Worm (Caenorhabditis elegans): ENCODE measurements around the gene clec-58.

The clec-58 gene

DNA sequence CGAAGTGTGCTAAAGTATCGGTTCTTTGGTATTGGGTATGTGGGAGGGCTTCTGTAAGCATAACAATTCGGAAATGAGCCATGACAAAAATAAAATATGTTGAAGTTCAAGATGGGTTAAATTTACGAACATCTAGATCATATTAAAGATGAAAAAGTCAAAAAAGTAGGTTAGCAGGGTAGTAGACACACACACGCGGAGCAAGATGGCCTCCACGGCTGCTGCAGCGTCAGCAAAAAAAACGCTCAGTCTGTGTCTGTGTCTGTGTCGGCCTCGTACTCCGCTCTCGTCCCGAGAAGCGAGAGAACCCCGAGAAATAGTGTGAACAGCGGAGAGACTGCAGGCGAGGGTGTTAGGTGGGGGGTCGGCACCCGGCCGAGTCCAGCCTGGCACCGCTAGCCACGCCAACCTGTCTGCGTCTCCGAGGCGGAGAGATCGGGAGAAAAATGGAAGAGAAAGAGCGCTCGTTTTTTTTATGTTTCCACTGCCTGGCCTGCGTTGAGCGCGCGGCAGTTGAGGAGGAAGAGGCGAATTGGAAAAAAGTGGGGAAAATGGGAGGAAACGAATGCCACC is 26.6 kb upstream of the clec-58 start, which contains the start of gene myrf-1 (continued):
- TF ChIP-seq madf-5 (GFP tag; IDR thresholded peaks at IDR 0.05), result 0 out of 4 replicates have a peak, but pooled peaks of 1 of the 2 experiments have one; percentile 73
- 0 out of 2 replicates have a peak, but pooled peaks have one; percentile 14 for TF ChIP-seq F26F4.8 (GFP tag; conservative IDR thresholded peaks at IDR 0.05)
- no peak for TF ChIP-seq ZK546.5 (tag; optimal IDR thresholded peaks at IDR 0.05)
- no peak for TF ChIP-seq ces-1 (GFP tag; optimal IDR thresholded peaks at IDR 0.05)
- TF ChIP-seq lsy-2 (tag; optimal IDR thresholded peaks at IDR 0.05), result peak; percentile 25 to 74

DNA sequence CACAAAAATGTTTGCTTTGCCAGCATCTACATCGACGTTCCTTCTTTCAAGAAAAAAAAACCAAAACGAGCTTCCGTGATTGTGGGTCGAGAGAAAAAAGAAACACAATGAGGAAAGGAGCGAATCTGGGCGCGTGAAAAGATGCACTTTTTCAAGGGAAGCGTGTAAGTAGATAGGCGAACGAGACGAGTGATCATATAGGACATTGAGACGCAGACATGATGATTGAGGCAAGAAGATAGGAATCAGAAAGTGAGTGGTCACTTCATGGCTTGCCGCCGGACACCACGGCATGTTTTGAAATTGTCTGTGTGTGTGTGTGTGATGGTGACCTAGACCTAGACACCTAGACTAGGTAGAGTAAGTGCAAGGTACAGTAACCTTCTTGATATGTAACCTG is 25.6 kb upstream of the clec-58 start:
- TF ChIP-seq duxl-1 (tag; optimal IDR thresholded peaks at IDR 0.05; ENCODE audit: poor library complexity) (peak; percentile 36), gei-8 (GFP tag; optimal IDR thresholded peaks at IDR 0.05) (no peak), hif-1 (tag; optimal IDR thresholded peaks at IDR 0.05) (peak in 1 of 2 experiments; percentile 38), mes-2 (tag; optimal IDR thresholded peaks at IDR 0.05; ENCODE audit: poor library complexity, severe bottlenecking) (peak; percentile 54), nhr-77 (tag; optimal IDR thresholded peaks at IDR 0.05) (peak; percentile 25), nhr-42 (GFP tag; IDR thresholded peaks at IDR 0.05) (0 out of 2 replicates have a peak, but pooled peaks have one; percentile 5), nhr-48 (tag; optimal IDR thresholded peaks at IDR 0.05) (peak; percentile 29), aha-1 (tag) (peak; percentile 92), unc-130 (GFP tag; optimal IDR thresholded peaks at IDR 0.05) (no peak), ceh-20 (GFP tag; IDR thresholded peaks at IDR 0.05) (no peak), hlh-30 (tag; optimal IDR thresholded peaks at IDR 0.05; ENCODE audit: insufficient read depth) (peak; percentile 87), mdl-1 (tag; optimal IDR thresholded peaks at IDR 0.05) (peak in 1 of 2 experiments; percentile 86), fkh-10 (GFP tag; optimal IDR thresholded peaks at IDR 0.05) (peak; percentile 0), rbr-2 (tag; optimal IDR thresholded peaks at IDR 0.05) (peak; percentile 33), zfp-3 (GFP tag; conservative IDR thresholded peaks at IDR 0.05) (no peak), ceh-32 (tag; optimal IDR thresholded peaks at IDR 0.05; ENCODE audit: poor library complexity) (no peak), fos-1 (tag; optimal IDR thresholded peaks at IDR 0.05) (no peak), hmg-1.1 (GFP tag; IDR thresholded peaks at IDR 0.05) (peak; percentile 50; the same call in 1 of the 2 replicates), nhr-28 (tag; optimal IDR thresholded peaks at IDR 0.05) (peak; percentile 64), madf-5 (GFP tag; IDR thresholded peaks at IDR 0.05) (no peak), lsy-2 (tag; optimal IDR thresholded peaks at IDR 0.05) (peak; percentile 44 to 52), nhr-25 (tag; optimal IDR thresholded peaks at IDR 0.05; ENCODE audit: borderline replicate concordance, insufficient read depth) (peak; percentile 77), saeg-2 (GFP tag; IDR thresholded peaks at IDR 0.05) (no peak), daf-16 (GFP tag; optimal IDR thresholded peaks at IDR 0.05) (no peak), daf-16 (tag; optimal IDR thresholded peaks at IDR 0.05) (peak; percentile 10), mep-1 (tag; optimal IDR thresholded peaks at IDR 0.05) (peak; percentile 53), mxl-3 (GFP tag; optimal IDR thresholded peaks at IDR 0.05) (peak; percentile 91), dmd-8 (GFP tag; IDR thresholded peaks at IDR 0.05) (0 out of 2 replicates have a peak, but pooled peaks have one; percentile 37), R02D3.7 (tag; optimal IDR thresholded peaks at IDR 0.05) (no peak), nhr-11 (tag; optimal IDR thresholded peaks at IDR 0.05) (peak; percentile 79), lin-15B (tag; optimal IDR thresholded peaks at IDR 0.05) (no peak), hlh-11 (tag; optimal IDR thresholded peaks at IDR 0.05) (peak; percentile 76), F49E8.2 (tag; optimal IDR thresholded peaks at IDR 0.05; ENCODE audit: borderline replicate concordance) (no peak), lin-13 (GFP tag; optimal IDR thresholded peaks at IDR 0.05) (no peak), pqm-1 (tag; optimal IDR thresholded peaks at IDR 0.05) (no peak), unc-62 (GFP tag; optimal IDR thresholded peaks at IDR 0.05 in 1 of 2) (peak in 1 of 2 experiments; percentile 75), unc-62 (tag; optimal IDR thresholded peaks at IDR 0.05) (no peak)
